Worm (Caenorhabditis elegans) whole organism, late embryonic: ENCODE data around the gene C26B9.6.

ENCODE experiments used
- dmd-4 ChIP-seq: sonication (generic microtip); optimal IDR thresholded peaks from 2 replicates; lab custom pipeline; 2016; ENCODE audit warnings: borderline replicate concordance, missing genetic modification characterization, missing compliant biosample characterization
- dve-1 ChIP-seq: sonication (generic microtip); optimal IDR thresholded peaks from 2 replicates; lab custom pipeline; 2017; ENCODE audit warnings: antibody characterized with exemption, mild to moderate bottlenecking, missing genetic modification characterization, missing compliant biosample characterization
- hlh-13 ChIP-seq: fragments of 200-800 bp; sonication (Bioruptor generic); optimal IDR thresholded peaks from 2 replicates; lab custom pipeline; 2018; ENCODE audit warnings: mild to moderate bottlenecking, missing genetic modification characterization, missing compliant biosample characterization
- madf-2 ChIP-seq: sonication (generic microtip); optimal IDR thresholded peaks from 2 replicates; lab custom pipeline; 2017; ENCODE audit warnings: missing genetic modification characterization, missing compliant biosample characterization
- nfya-1 ChIP-seq: sonication (generic microtip); optimal IDR thresholded peaks from 2 replicates; lab custom pipeline; 2017; ENCODE audit warnings: missing genetic modification characterization, mild to moderate bottlenecking, missing compliant biosample characterization, antibody characterized with exemption, moderate library complexity
- pha-2 ChIP-seq: sonication (generic microtip); optimal IDR thresholded peaks from 2 replicates; lab custom pipeline; 2017; ENCODE audit warnings: mild to moderate bottlenecking, missing genetic modification characterization, missing compliant biosample characterization
- pros-1 ChIP-seq: fragments of 150-350 bp; optimal IDR thresholded peaks from 2 replicates; lab custom pipeline; 2014; ENCODE audit warnings: missing biosample characterization, missing genetic modification reagents, missing genetic modification characterization
- unc-3 ChIP-seq, 2 experiments: fragments of 200-800 bp in 1 of 2; sonication (Bioruptor generic) in 1 of 2; sonication (generic microtip) in 1 of 2; conservative IDR thresholded peaks in 1 of 2; optimal IDR thresholded peaks in 1 of 2; 2 replicates each; pipeline versions ENCODE4 v1.3.6 to Lab custom; 2016 to 2022; ENCODE audit warnings: missing compliant biosample characterization in 2 of 2, missing genetic modification characterization in 2 of 2, missing genetic modification reagents in 1 of 2
- unc-55 ChIP-seq: sonication (generic microtip); optimal IDR thresholded peaks from 2 replicates; lab custom pipeline; 2017; ENCODE audit warnings: missing biosample characterization, missing genetic modification reagents, missing genetic modification characterization

ce11 chrX:5366613-5367012 lies 31.3 kb upstream of the C26B9.6 start:
- no peak for TF ChIP-seq unc-3 (GFP tag; conservative IDR thresholded peaks at IDR 0.05; lab: Robert Waterston, UW)
- no peak for TF ChIP-seq unc-3 (tag; optimal IDR thresholded peaks at IDR 0.05; lab: Kevin White, UChicago)
- no peak for TF ChIP-seq unc-55 (GFP tag; lab: Kevin White, UChicago)
- no peak for TF ChIP-seq pros-1
- no peak for TF ChIP-seq nfya-1 (tag; lab: Kevin White, UChicago)
- no peak for TF ChIP-seq pha-2 (tag; lab: Kevin White, UChicago)
- no peak for TF ChIP-seq madf-2
- TF ChIP-seq dve-1 (tag; lab: Kevin White, UChicago), result no peak
- no peak for TF ChIP-seq dmd-4 (tag; lab: Kevin White, UChicago)
- no peak for TF ChIP-seq hlh-13
